In the genomic region with DNA sequence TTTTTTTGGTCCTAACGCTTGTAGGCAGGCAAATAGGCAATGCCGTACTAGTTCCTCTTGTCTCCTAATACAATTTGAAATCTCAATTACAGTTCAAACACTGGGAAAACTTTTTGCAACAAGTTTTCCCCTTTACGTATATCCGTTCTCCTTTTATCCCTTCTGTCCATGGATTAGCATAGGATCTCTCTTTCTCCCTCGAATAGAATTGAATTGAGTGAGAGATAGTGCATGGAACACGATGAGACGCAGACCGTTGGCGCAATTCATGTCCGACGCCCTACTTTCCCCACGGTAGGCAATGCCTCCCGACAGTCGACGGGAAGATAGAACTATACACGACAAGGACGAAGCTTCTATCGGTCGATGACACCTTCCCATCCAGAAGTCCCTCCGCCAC, we compare ENCODE assay signal across 5 worm cellular contexts.
TF ChIP-seq lines count a peak whose summit lies in the region.

A gene (plus strand): TSS at position 301 of the 400 bp plus-strand sequence.

TF ChIP-seq in whole organism, L1 larva, 84 proteins besides CTCF, POLR2A, EP300 and RAD21:
- TF ChIP-seq nhr-77 (tag; optimal IDR thresholded peaks at IDR 0.05; lab: Kevin White, UChicago) (no peak), dsc-1 (tag; optimal IDR thresholded peaks at IDR 0.05; lab: Kevin White, UChicago) (no peak), blmp-1 (tag; optimal IDR thresholded peaks at IDR 0.05; lab: Kevin White, UChicago) (peak; percentile 71), tlp-1 (tag; optimal IDR thresholded peaks at IDR 0.05; lab: Kevin White, UChicago) (no peak), mep-1 (tag; optimal IDR thresholded peaks at IDR 0.05; lab: Kevin White, UChicago) (no peak), ces-1 (GFP tag; optimal IDR thresholded peaks at IDR 0.05; lab: Kevin White, UChicago) (no peak)

TF ChIP-seq in whole organism, L3 larva, 47 proteins besides CTCF, POLR2A, EP300 and RAD21:
- peak; percentile 27 for TF ChIP-seq nhr-23 (tag; optimal IDR thresholded peaks at IDR 0.05; lab: Kevin White, UChicago)
- TF ChIP-seq nhr-237 (tag; optimal IDR thresholded peaks at IDR 0.05; lab: Kevin White, UChicago), result no peak
- TF ChIP-seq egl-27 (tag; optimal IDR thresholded peaks at IDR 0.05; lab: Kevin White, UChicago), result no peak
- no peak for TF ChIP-seq fos-1 (tag; optimal IDR thresholded peaks at IDR 0.05; lab: Kevin White, UChicago)
- TF ChIP-seq aly-2 (tag; optimal IDR thresholded peaks at IDR 0.05; lab: Kevin White, UChicago), result no peak
- TF ChIP-seq nhr-77 (tag; optimal IDR thresholded peaks at IDR 0.05; lab: Kevin White, UChicago), result no peak

TF ChIP-seq in whole organism, L4 larva, 104 proteins besides CTCF, POLR2A, EP300 and RAD21:
- TF ChIP-seq madf-5 (GFP tag; IDR thresholded peaks at IDR 0.05; lab: Robert Waterston, UW) (no peak), mxl-3 (GFP tag; optimal IDR thresholded peaks at IDR 0.05; lab: Kevin White, UChicago) (peak; percentile 4), hif-1 (tag; optimal IDR thresholded peaks at IDR 0.05; lab: Kevin White, UChicago) (no peak), nhr-237 (tag; optimal IDR thresholded peaks at IDR 0.05; lab: Kevin White, UChicago) (no peak), tag-97 (GFP tag; IDR thresholded peaks at IDR 0.05; lab: Robert Waterston, UW) (no peak), nhr-42 (GFP tag; IDR thresholded peaks at IDR 0.05; lab: Robert Waterston, UW) (peak; percentile 11; the same call in 1 of the 2 replicates), aha-1 (tag; lab: Kevin White, UChicago) (peak; percentile 25)

TF ChIP-seq in whole organism, late embryonic, 69 proteins besides CTCF, POLR2A, EP300 and RAD21:
- no peak for TF ChIP-seq ttx-3 (tag; optimal IDR thresholded peaks at IDR 0.05; lab: Kevin White, UChicago)
- peak; percentile 11 for TF ChIP-seq ref-2 (tag; optimal IDR thresholded peaks at IDR 0.05; lab: Kevin White, UChicago)
TF ChIP-seq in whole organism, late embryonic: peak in this region for 1.

TF ChIP-seq in whole organism, mixed stage, embryonic, 35 proteins besides CTCF, POLR2A, EP300 and RAD21:
- TF ChIP-seq ham-2 (GFP tag; optimal IDR thresholded peaks at IDR 0.05; lab: Kevin White, UChicago) (peak; percentile 46), lin-32 (GFP tag; optimal IDR thresholded peaks at IDR 0.05; lab: Kevin White, UChicago) (no peak), ztf-11 (tag; optimal IDR thresholded peaks at IDR 0.05; lab: Kevin White, UChicago) (no peak), ces-1 (GFP tag; optimal IDR thresholded peaks at IDR 0.05; lab: Kevin White, UChicago) (peak; percentile 44)
